Worm (Caenorhabditis elegans) whole organism, L4/young adult: ENCODE measurements around the gene F25D1.5.

Experiments used
- W03F9.2 ChIP-seq: fragments of 150-350 bp; optimal IDR thresholded peaks from 2 replicates; lab custom pipeline; 2014; ENCODE audit warnings: missing biosample characterization, missing genetic modification characterization
- him-1 ChIP-seq: sonication (generic microtip); optimal IDR thresholded peaks from 2 replicates; lab custom pipeline; 2016; ENCODE audit warnings: missing genotype, missing genetic modification reagents, missing genetic modification characterization, missing compliant biosample characterization

DNA sequence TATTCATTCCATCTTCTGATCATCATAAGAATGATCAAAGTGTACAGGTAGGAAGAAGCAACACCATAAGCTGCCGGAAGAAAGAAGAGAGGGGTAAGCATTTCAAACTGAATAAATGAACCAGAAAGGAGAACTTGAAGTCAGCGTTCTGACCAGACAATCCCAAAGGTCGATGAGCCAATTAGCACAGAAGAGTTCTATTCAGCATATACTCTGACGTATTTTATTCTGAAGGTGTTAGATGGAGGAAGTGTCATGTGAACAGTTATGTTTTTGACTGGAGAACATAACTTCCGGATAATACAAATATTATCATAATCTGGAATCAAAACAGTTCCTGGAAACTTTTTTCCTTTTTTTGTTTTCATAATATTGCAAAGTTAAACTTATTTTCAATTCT, 42.1 kb upstream of the F25D1.5 start, which contains the start of gene srg-32:
- TF ChIP-seq W03F9.2 (no peak), him-1 (no peak)
